Worm (Caenorhabditis elegans) whole organism, L4/young adult: Measurements from ENCODE around the gene nlp-35.

Experiments
- W03F9.2 ChIP-seq: fragments of 150-350 bp; optimal IDR thresholded peaks from 2 replicates; lab custom pipeline; 2014; ENCODE audit warnings: missing biosample characterization, missing genetic modification characterization
- dao-5 ChIP-seq: sonication (generic microtip); optimal IDR thresholded peaks from 2 replicates; lab custom pipeline; 2016; ENCODE audit warnings: missing genotype, missing genetic modification characterization, moderate library complexity, missing compliant biosample characterization
- him-1 ChIP-seq: sonication (generic microtip); optimal IDR thresholded peaks from 2 replicates; lab custom pipeline; 2016; ENCODE audit warnings: missing genotype, missing genetic modification reagents, missing genetic modification characterization, missing compliant biosample characterization

nlp-35 gene

ce11 chrIV:9500100-9500499 is 18.6 kb downstream of the nlp-35 start, which contains the start of gene ugt-21:
Gene ugt-21, plus strand, starts transcription at chrIV:9500311.
- no peak for TF ChIP-seq him-1
- TF ChIP-seq W03F9.2 (tag; lab: Kevin White, UChicago), result no peak
- TF ChIP-seq dao-5, result no peak

DNA sequence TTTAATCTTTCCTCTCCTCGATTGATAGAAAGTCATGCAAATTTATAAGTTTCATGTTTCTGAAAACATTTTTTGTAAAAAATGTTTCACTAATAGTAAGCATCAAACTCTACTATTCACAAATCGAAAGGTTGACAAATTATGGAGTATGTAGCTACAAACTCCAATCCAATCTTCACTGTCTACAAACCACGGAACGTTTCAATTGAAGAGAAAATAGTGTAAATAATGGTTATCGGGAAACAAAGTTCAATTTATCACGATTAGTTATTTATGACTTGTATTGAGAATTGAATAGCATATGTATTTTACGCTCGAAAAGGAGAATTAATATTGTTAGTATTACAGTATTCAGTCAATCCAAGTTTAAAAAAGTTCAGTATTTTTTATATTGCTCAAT is 19.1 kb downstream of the nlp-35 start:
- TF ChIP-seq him-1 (no peak), W03F9.2 (tag; lab: Kevin White, UChicago) (no peak), dao-5 (no peak)

- TF ChIP-seq dao-5 (no peak), him-1 (no peak), W03F9.2 (tag; lab: Kevin White, UChicago) (no peak)
These were observed 20.6 kb downstream of the nlp-35 start, which contains the start of gene sru-4 for ce11 chrIV:9498088-9498487. Gene sru-4, plus strand, starts transcription at chrIV:9498388.

DNA sequence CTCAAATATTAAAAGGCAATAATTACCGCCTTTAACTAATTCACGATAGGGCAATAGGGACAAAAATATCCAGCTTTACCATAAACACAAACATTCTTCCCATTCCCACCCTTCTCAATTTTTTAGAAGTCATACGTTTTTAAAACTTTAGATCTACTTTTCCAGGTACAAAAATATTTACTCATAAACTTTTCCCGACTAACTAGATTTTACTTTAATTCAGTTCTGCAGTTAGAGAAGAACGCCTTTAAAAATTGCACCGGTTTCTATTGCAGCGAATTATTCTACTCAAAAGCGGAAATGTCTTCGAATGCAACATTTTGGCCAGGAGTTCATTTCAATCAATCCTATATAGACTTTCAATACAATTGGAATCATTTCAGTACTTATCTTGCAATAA is 22.4 kb downstream of the nlp-35 start, which contains the start of gene sru-3:
sru-3 (plus strand) TSS at position 301 of the 400 bp plus-strand sequence.
- TF ChIP-seq him-1, result no peak
- no peak for TF ChIP-seq W03F9.2 (tag; lab: Kevin White, UChicago)
- TF ChIP-seq dao-5, result no peak

DNA sequence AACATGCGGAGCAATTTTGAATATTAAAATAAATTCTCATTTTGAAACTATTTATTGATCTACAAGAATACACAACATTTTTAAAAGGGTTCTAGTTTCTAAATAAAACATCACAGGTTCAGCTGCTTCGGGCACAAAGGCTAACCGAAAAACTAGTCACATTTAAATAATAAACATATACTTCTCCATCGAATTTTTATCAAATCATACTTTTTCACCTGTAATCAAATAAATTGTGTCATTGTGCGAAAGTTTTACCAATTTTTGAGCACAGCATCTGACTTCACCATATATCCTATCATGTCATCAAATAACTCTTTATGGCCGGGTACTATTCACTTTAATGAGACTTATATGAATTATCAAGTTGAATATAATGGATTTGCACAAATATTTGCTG is 28.4 kb downstream of the nlp-35 start, which contains the start of gene sru-6:
sru-6 (plus strand) TSS at position 301 of the 400 bp plus-strand sequence.
- TF ChIP-seq dao-5 (no peak), W03F9.2 (tag; lab: Kevin White, UChicago) (no peak), him-1 (no peak)

- TF ChIP-seq him-1, result no peak
- no peak for TF ChIP-seq W03F9.2 (tag; lab: Kevin White, UChicago)
- TF ChIP-seq dao-5, result no peak
These were observed 30.4 kb downstream of the nlp-35 start, which contains the start of gene sru-1 for ce11 chrIV:9488315-9488714. Gene sru-1, plus strand, starts transcription at chrIV:9488615.

DNA sequence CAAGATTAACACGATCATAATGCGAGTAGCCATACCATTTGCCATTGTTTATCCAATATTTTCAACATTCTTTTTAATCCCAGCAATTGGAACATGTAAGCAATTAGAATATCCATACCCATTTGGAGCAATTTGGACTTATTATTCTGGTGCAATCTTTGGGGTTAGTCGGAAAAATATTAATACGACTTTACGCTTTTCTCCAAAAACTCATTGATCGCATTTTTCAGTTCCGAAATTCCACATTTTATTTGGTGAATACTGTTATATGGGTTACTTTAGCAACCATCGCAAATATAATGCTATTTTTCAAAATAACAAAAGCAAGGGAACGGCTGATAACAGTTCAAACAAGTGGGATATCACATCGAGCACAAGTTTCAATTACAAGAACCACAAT is 31.9 kb downstream of the nlp-35 start:
- TF ChIP-seq W03F9.2 (tag; lab: Kevin White, UChicago), result no peak
- TF ChIP-seq dao-5, result no peak
- TF ChIP-seq him-1, result no peak

- no peak for TF ChIP-seq him-1
- no peak for TF ChIP-seq dao-5
- TF ChIP-seq W03F9.2 (tag; lab: Kevin White, UChicago), result no peak
These were observed 32.8 kb downstream of the nlp-35 start, which contains the start of gene sru-2 for ce11 chrIV:9485972-9486371. Gene sru-2, plus strand, starts transcription at chrIV:9486272.

DNA sequence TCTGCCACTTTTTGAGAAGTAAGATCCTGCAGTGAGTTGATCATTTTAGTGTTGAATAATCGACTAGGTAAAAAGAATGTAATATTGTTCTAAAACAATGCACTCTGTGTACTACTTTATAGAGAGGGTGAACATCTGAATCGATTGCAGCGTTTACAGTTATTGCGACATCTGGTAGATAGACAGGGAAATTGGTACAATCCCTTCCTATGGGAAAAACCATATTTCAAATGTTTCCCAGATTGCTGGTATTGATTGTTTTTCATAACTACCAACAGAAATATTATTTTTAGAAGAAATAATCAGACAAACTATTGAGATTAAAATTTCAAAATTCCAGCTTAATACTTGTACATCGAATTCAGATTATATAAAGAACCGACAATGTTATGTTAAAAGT is 33.7 kb downstream of the nlp-35 start, which contains the start of gene gadr-2:
gadr-2 (minus strand) TSS at position 101 of the 400 bp plus-strand sequence.
- no peak for TF ChIP-seq dao-5
- TF ChIP-seq W03F9.2 (tag; lab: Kevin White, UChicago), result no peak
- TF ChIP-seq him-1, result no peak

ce11 chrIV:9480936-9481335 is 37.8 kb downstream of the nlp-35 start, which contains the start of gene cng-3:
Gene cng-3, minus strand, starts transcription at chrIV:9481037.
- TF ChIP-seq him-1 (no peak), dao-5 (no peak), W03F9.2 (tag; lab: Kevin White, UChicago) (no peak)

DNA sequence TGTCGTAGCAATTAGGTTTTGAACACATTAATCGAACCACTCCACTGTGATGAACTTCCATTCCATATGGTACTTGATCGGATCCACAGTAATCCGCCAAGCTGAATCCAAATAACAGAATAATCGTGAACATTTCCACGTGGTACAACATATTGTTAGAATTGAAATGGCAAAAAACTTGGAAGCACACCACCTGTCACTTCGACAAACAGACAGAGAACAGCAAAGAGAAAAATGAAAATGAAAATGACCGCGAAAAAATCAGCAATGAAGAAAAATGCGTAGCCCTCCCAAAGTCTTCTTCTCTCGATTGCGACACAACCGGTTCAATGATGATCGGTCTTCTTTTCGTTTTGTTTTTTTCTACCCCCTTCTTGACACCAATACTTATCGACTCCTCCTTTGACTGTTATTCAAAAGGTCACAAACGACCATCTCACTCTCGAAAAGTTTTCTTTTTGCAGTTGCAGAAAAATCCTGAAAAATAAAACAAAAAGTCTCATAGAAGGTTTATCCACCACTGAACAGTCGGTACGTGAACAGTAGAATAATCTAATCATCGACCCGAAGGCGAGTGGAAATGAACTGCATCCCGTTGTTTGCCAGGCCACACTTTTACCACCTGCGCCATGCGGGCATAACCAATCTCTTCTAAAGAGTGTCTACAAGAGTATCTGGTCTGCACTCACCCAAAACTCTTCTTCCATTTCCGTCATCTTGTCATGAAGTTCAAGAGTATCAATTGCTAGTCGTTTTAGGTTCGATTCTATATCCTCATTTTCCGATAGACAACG is 41.4 kb downstream of the nlp-35 start, which contains the start of gene wrt-3:
wrt-3 (minus strand) TSS at position 322 of the 794 bp plus-strand sequence.
- peak; percentile 36 for TF ChIP-seq him-1
- no peak for TF ChIP-seq W03F9.2 (tag; lab: Kevin White, UChicago)
- TF ChIP-seq dao-5, result peak; percentile 88

DNA sequence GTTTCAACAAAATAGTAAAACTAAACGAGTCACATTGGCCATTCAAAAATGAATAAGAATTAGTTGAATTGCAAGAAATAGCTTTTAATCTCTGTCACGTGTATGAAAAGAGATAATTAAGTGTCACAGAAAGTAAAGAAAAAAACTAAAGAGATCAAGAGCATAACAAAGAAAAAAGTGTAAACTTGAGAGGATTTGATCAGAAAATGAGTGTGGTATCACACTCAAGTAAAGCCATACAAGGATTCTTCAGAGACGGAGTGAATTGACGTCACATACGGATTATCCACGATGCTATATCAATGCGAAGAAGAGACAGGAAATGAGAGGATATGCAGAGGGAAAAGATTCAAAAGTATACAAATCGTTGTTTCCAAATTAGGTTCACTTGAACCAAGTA is 49.4 kb downstream of the nlp-35 start:
- TF ChIP-seq him-1, result no peak
